Worm (Caenorhabditis elegans): ENCODE data around the gene mdt-15.

DNA sequence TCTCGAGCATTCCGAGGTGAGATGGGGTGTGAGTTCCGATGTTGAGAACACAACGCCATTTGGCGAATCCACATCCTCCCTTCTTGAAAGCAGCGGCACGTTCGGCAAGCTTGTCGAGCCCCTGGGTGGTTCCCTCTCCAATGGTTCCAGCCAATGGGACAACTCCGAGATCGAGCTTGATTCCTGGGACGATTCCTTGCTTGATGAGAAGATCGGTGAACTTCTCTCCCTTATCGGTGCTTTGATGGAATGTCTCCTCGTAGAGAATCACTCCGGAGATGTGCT is 41.8 kb upstream of the mdt-15 start:
- TF ChIP-seq blmp-1 (tag; optimal IDR thresholded peaks at IDR 0.05) (no peak), pha-4 (tag; optimal IDR thresholded peaks at IDR 0.05) (no peak), ztf-11 (tag; optimal IDR thresholded peaks at IDR 0.05) (no peak), sptf-1 (tag; optimal IDR thresholded peaks at IDR 0.05) (no peak), mab-5 (tag; optimal IDR thresholded peaks at IDR 0.05) (no peak), elt-3 (tag; optimal IDR thresholded peaks at IDR 0.05) (no peak), cnd-1 (tag; optimal IDR thresholded peaks at IDR 0.05) (no peak), unc-120 (tag; optimal IDR thresholded peaks at IDR 0.05; ENCODE audit: poor library complexity, severe bottlenecking) (no peak)
